Worm (Caenorhabditis elegans): ENCODE data around the gene C24H12.8.

- TF ChIP-seq madf-6 (GFP tag; IDR thresholded peaks at IDR 0.05) (no peak), unc-62 (GFP tag; optimal IDR thresholded peaks at IDR 0.05) (no peak)
These were observed 20.6 kb downstream of the C24H12.8 start, which contains the start of gene clec-10 for ce11 chrII:402435-402834.
